Fruit fly (Drosophila melanogaster) whole organism, embryonic: ENCODE results near the gene CG12640.

Experiments used
- Antp ChIP-seq: fragments of 200-800 bp; sonication (Bioruptor generic); optimal IDR thresholded peaks from 3 replicates; lab custom pipeline; 2016; ENCODE audit warnings: missing biosample characterization, missing genetic modification characterization
- Bgb ChIP-seq: fragments of 200-800 bp; sonication (Bioruptor generic); IDR thresholded peaks from 2 replicates; pipeline ENCODE4 v1.3.6; 2022; ENCODE audit warnings: missing biosample characterization, missing genetic modification characterization; ENCODE audit not compliant: partially characterized antibody
- CG11560 ChIP-seq: fragments of 200-800 bp; sonication (Bioruptor generic); IDR thresholded peaks from 3 replicates; pipeline ENCODE4 v1.3.6; 2022; ENCODE audit warnings: missing biosample characterization, missing genetic modification characterization
- CG13287 ChIP-seq: fragments of 200-800 bp; sonication (Bioruptor generic); IDR thresholded peaks from 2 replicates; pipeline ENCODE4 v1.3.6; 2022; ENCODE audit warnings: missing biosample characterization, missing genetic modification characterization; ENCODE audit not compliant: partially characterized antibody
- CG13624 ChIP-seq: fragments of 200-800 bp; sonication (Bioruptor generic); optimal IDR thresholded peaks from 2 replicates; lab custom pipeline; 2016; ENCODE audit warnings: missing biosample characterization, missing genetic modification characterization
- CG15696 ChIP-seq: fragments of 200-800 bp; sonication (Bioruptor generic); optimal IDR thresholded peaks from 2 replicates; lab custom pipeline; 2019; ENCODE audit warnings: missing biosample characterization, mild to moderate bottlenecking, missing genetic modification characterization, moderate library complexity
- CG17186 ChIP-seq: fragments of 200-800 bp; sonication (Bioruptor generic); optimal IDR thresholded peaks from 3 replicates; lab custom pipeline; 2017; ENCODE audit warnings: missing biosample characterization, missing genetic modification reagents, missing genetic modification characterization
- CG17802 ChIP-seq: fragments of 200-800 bp; sonication (Bioruptor generic); optimal IDR thresholded peaks from 2 replicates; lab custom pipeline; 2018; ENCODE audit warnings: missing biosample characterization, mild to moderate bottlenecking, missing genetic modification characterization, moderate library complexity
- CG17829 ChIP-seq: fragments of 200-800 bp; optimal IDR thresholded peaks from 2 replicates; lab custom pipeline; 2019; ENCODE audit warnings: missing biosample characterization, mild to moderate bottlenecking, missing genetic modification characterization, moderate library complexity
- CG1832 ChIP-seq: fragments of 200-800 bp; sonication (Bioruptor generic); optimal IDR thresholded peaks from 2 replicates; lab custom pipeline; 2017; ENCODE audit warnings: missing biosample characterization, mild to moderate bottlenecking, missing genetic modification characterization, inconsistent platforms
- CG2202 ChIP-seq: fragments of 200-800 bp; sonication (Bioruptor generic); optimal IDR thresholded peaks from 2 replicates; lab custom pipeline; 2018; ENCODE audit warnings: missing biosample characterization, mild to moderate bottlenecking, missing genetic modification characterization
- CG2712 ChIP-seq: fragments of 200-800 bp; optimal IDR thresholded peaks from 3 replicates; lab custom pipeline; 2019; ENCODE audit warnings: missing biosample characterization, mild to moderate bottlenecking, missing genetic modification characterization, moderate library complexity
- CG32532 ChIP-seq: fragments of 200-800 bp; sonication (Bioruptor generic); IDR thresholded peaks from 2 replicates; pipeline ENCODE4 v1.3.6; 2022; ENCODE audit warnings: missing biosample characterization, missing genetic modification characterization
- CG34224 ChIP-seq: fragments of 200-800 bp; sonication (Bioruptor generic); IDR thresholded peaks from 3 replicates; pipeline ENCODE4 v1.3.6; 2022; ENCODE audit warnings: missing biosample characterization, missing genetic modification characterization; ENCODE audit not compliant: partially characterized antibody
- CG3847 ChIP-seq: fragments of 200-800 bp; sonication (Bioruptor generic); IDR thresholded peaks from 2 replicates; pipeline ENCODE4 v1.3.6; 2022; ENCODE audit warnings: missing biosample characterization, missing genetic modification characterization
- CG6791 ChIP-seq: fragments of 200-800 bp; sonication (Bioruptor generic); IDR thresholded peaks from 3 replicates; pipeline ENCODE4 v1.3.6; 2022; ENCODE audit warnings: missing biosample characterization, missing genetic modification characterization; ENCODE audit not compliant: partially characterized antibody
- CG7372 ChIP-seq: fragments of 200-800 bp; sonication (Bioruptor generic); IDR thresholded peaks from 2 replicates; pipeline ENCODE4 v1.3.6; 2022; ENCODE audit warnings: missing biosample characterization, missing genetic modification characterization
- CG7556 ChIP-seq: fragments of 200-800 bp; sonication (Bioruptor generic); optimal IDR thresholded peaks from 2 replicates; lab custom pipeline; 2017; ENCODE audit warnings: missing biosample characterization, mild to moderate bottlenecking, missing genetic modification characterization
- CTCF ChIP-seq: fragments of 200-800 bp; sonication (Bioruptor generic); optimal IDR thresholded peaks from 2 replicates; lab custom pipeline; 2017; ENCODE audit warnings: missing biosample characterization, mild to moderate bottlenecking, missing genetic modification characterization, moderate library complexity
- D19B ChIP-seq: fragments of 200-800 bp; sonication (Bioruptor generic); optimal IDR thresholded peaks from 2 replicates; lab custom pipeline; 2017; ENCODE audit warnings: missing biosample characterization, mild to moderate bottlenecking, missing genetic modification characterization
- Fer1 ChIP-seq: fragments of 200-800 bp; sonication (Bioruptor generic); optimal IDR thresholded peaks from 2 replicates; lab custom pipeline; 2017; ENCODE audit warnings: missing biosample characterization, mild to moderate bottlenecking, missing genetic modification characterization
- HLH4C ChIP-seq: fragments of 200-800 bp; sonication (Bioruptor generic); IDR thresholded peaks from 3 replicates; pipeline ENCODE4 v1.3.6; 2022; ENCODE audit warnings: missing biosample characterization, missing genetic modification characterization; ENCODE audit not compliant: partially characterized antibody
- Lhr ChIP-seq: fragments of 200-800 bp; sonication (Bioruptor generic); optimal IDR thresholded peaks from 3 replicates; lab custom pipeline; 2017; ENCODE audit warnings: mild to moderate bottlenecking, missing biosample characterization, missing genetic modification reagents, missing genetic modification characterization
- MBD-R2 ChIP-seq: fragments of 200-800 bp; sonication (Bioruptor generic); IDR thresholded peaks from 2 replicates; pipeline ENCODE4 v1.3.6; 2022; ENCODE audit warnings: missing biosample characterization, missing genetic modification characterization
- Max ChIP-seq: fragments of 200-800 bp; sonication (Bioruptor generic); optimal IDR thresholded peaks from 2 replicates; lab custom pipeline; 2016; ENCODE audit warnings: missing biosample characterization, mild to moderate bottlenecking, missing genetic modification characterization
- Trl ChIP-seq, 3 experiments: fragments of >200 bp in 2 of 3; fragments of 200-800 bp in 1 of 3; sonication (Bioruptor generic) in 1 of 3; optimal IDR thresholded peaks; 2 replicates in 1 of 3; 3 replicates in 2 of 3; lab custom pipeline; 2016 to 2017; ENCODE audit warnings: missing biosample characterization in 1 of 3, missing genetic modification characterization in 1 of 3
- Usf ChIP-seq: fragments of 200-800 bp; sonication (Bioruptor generic); optimal IDR thresholded peaks from 2 replicates; lab custom pipeline; 2017; ENCODE audit warnings: missing genotype, missing biosample characterization, missing genetic modification characterization
- amos ChIP-seq: fragments of 200-800 bp; sonication (Bioruptor generic); IDR thresholded peaks from 2 replicates; pipeline ENCODE4 v1.3.6; 2022; ENCODE audit warnings: missing biosample characterization, missing genetic modification characterization; ENCODE audit not compliant: partially characterized antibody
- chinmo ChIP-seq: fragments of 200-800 bp; sonication (Bioruptor generic); IDR thresholded peaks from 4 replicates; pipeline ENCODE4 v1.3.6; 2022; ENCODE audit warnings: missing biosample characterization, missing genetic modification characterization; ENCODE audit not compliant: partially characterized antibody
- ci ChIP-seq: fragments of 200-800 bp; sonication (Bioruptor generic); IDR thresholded peaks from 3 replicates; pipeline ENCODE4 v1.3.6; 2022; ENCODE audit warnings: missing biosample characterization, missing genetic modification characterization
- crc ChIP-seq: fragments of 200-800 bp; sonication (Bioruptor generic); optimal IDR thresholded peaks from 2 replicates; lab custom pipeline; 2016; ENCODE audit warnings: missing biosample characterization, missing genetic modification characterization
- en ChIP-seq: fragments of 200-800 bp; sonication (Bioruptor generic); optimal IDR thresholded peaks from 2 replicates; lab custom pipeline; 2016; ENCODE audit warnings: missing biosample characterization, missing genetic modification characterization
- her ChIP-seq: fragments of 200-800 bp; sonication (Bioruptor generic); optimal IDR thresholded peaks from 2 replicates; lab custom pipeline; 2016; ENCODE audit warnings: missing biosample characterization, missing genetic modification characterization
- mam ChIP-seq: fragments of 200-800 bp; sonication (Bioruptor generic); optimal IDR thresholded peaks from 3 replicates; lab custom pipeline; 2016; ENCODE audit warnings: missing biosample characterization, missing genetic modification characterization
- nerfin-2 ChIP-seq: fragments of 200-800 bp; sonication (Bioruptor generic); IDR thresholded peaks from 2 replicates; pipeline ENCODE4 v1.3.6; 2022; ENCODE audit warnings: missing biosample characterization, missing genetic modification characterization; ENCODE audit not compliant: partially characterized antibody
- prd ChIP-seq, 3 experiments: fragments of >200 bp in 2 of 3; fragments of 200-800 bp in 1 of 3; sonication (Bioruptor generic) in 1 of 3; optimal IDR thresholded peaks in 2 of 3; IDR thresholded peaks in 1 of 3; 2 replicates in 2 of 3; 3 replicates in 1 of 3; pipeline versions ENCODE4 v1.3.6 to Lab custom; 2017 to 2022; ENCODE audit warnings: missing biosample characterization in 1 of 3, missing genetic modification characterization in 1 of 3
- pzg ChIP-seq: fragments of 200-800 bp; sonication (Bioruptor generic); optimal IDR thresholded peaks from 3 replicates; lab custom pipeline; 2018; ENCODE audit warnings: missing biosample characterization, mild to moderate bottlenecking, missing genetic modification characterization, moderate library complexity
- ranshi ChIP-seq: fragments of 200-800 bp; sonication (Bioruptor generic); IDR thresholded peaks from 2 replicates; pipeline ENCODE4 v1.3.6; 2022; ENCODE audit warnings: missing biosample characterization, missing genetic modification characterization
- sens ChIP-seq: fragments of 200-800 bp; sonication (Bioruptor generic); peaks from one replicate; lab custom pipeline; 2016; ENCODE audit warnings: missing biosample characterization, missing genetic modification characterization
- sisA ChIP-seq: fragments of 200-800 bp; sonication (Bioruptor generic); IDR thresholded peaks from 2 replicates; pipeline ENCODE4 v1.3.6; 2022; ENCODE audit warnings: missing biosample characterization, missing genetic modification characterization
- sob ChIP-seq: fragments of 200-800 bp; sonication (Bioruptor generic); IDR thresholded peaks from 2 replicates; pipeline ENCODE4 v1.3.6; 2022; ENCODE audit warnings: missing biosample characterization, missing genetic modification characterization
- tna ChIP-seq: fragments of 200-800 bp; sonication (Bioruptor generic); IDR thresholded peaks from 2 replicates; pipeline ENCODE4 v1.3.6; 2022; ENCODE audit warnings: missing biosample characterization, missing genetic modification characterization; ENCODE audit not compliant: partially characterized antibody
- trh ChIP-seq: fragments of 200-800 bp; sonication (Bioruptor generic); optimal IDR thresholded peaks from 2 replicates; lab custom pipeline; 2016; ENCODE audit warnings: missing biosample characterization, missing genetic modification characterization
- unc-4 ChIP-seq: fragments of 200-800 bp; sonication (Bioruptor generic); IDR thresholded peaks from 2 replicates; pipeline ENCODE4 v1.3.6; 2022; ENCODE audit warnings: missing biosample characterization, missing genetic modification characterization; ENCODE audit not compliant: partially characterized antibody
- zen ChIP-seq: fragments of 200-800 bp; sonication (Bioruptor generic); optimal IDR thresholded peaks from 3 replicates; lab custom pipeline; 2018; ENCODE audit warnings: missing biosample characterization, mild to moderate bottlenecking, missing genetic modification characterization, moderate library complexity
- zen2 ChIP-seq: fragments of 200-800 bp; sonication (Bioruptor generic); IDR thresholded peaks from 3 replicates; pipeline ENCODE4 v1.3.6; 2022; ENCODE audit warnings: missing biosample characterization, missing genetic modification characterization; ENCODE audit not compliant: partially characterized antibody
- zfh2 ChIP-seq: fragments of 200-800 bp; sonication (Bioruptor generic); optimal IDR thresholded peaks from 2 replicates; lab custom pipeline; 2016; ENCODE audit warnings: missing biosample characterization, missing genetic modification characterization

CG12640 gene

dm6 chrX:10463056-10463710 is 30.6 kb upstream of the CG12640 start (continued):
- TF ChIP-seq crc (no peak), Usf (no peak), HLH4C (GFP tag; lab: Robert Waterston, UW) (peak; percentile 69), nerfin-2 (GFP tag; lab: Robert Waterston, UW) (peak; percentile 55; the same call in 1 of the 2 replicates), ranshi (GFP tag; lab: Robert Waterston, UW) (no peak), CG34224 (peak; percentile 33; the same call in 1 of the 3 replicates), chinmo (GFP tag; lab: Robert Waterston, UW) (peak; percentile 77; the same call in 2 of the 4 replicates), mam (GFP tag; lab: Kevin White, UChicago) (peak; percentile 13), CG17802 (tag; lab: Kevin White, UChicago) (no peak), sisA (no peak), zen2 (GFP tag; lab: Robert Waterston, UW) (0 out of 3 replicates have a peak, but pooled peaks have one; percentile 19), sens (GFP tag; lab: Kevin White, UChicago) (peak; percentile 79), CG7372 (GFP tag; lab: Robert Waterston, UW) (no peak), CG32532 (GFP tag; lab: Robert Waterston, UW) (0 out of 2 replicates have a peak, but pooled peaks have one; percentile 44), prd (optimal IDR thresholded peaks at IDR 0.05; lab: Kevin White, UChicago) (no peak), prd (GFP tag; IDR thresholded peaks at IDR 0.05; lab: Robert Waterston, UW) (no peak), MBD-R2 (GFP tag; lab: Robert Waterston, UW) (peak; percentile 49), CG1832 (GFP tag; lab: Kevin White, UChicago) (peak; percentile 51), CG7556 (GFP tag; lab: Kevin White, UChicago) (no peak), CG13624 (peak; percentile 11), trh (GFP tag; lab: Kevin White, UChicago) (no peak), Trl (optimal IDR thresholded peaks at IDR 0.05; lab: Kevin White, UChicago) (no peak), Trl (GFP tag; optimal IDR thresholded peaks at IDR 0.05; lab: Kevin White, UChicago) (peak; percentile 23), CG2712 (tag; lab: Kevin White, UChicago) (peak; percentile 39), en (GFP tag; lab: Kevin White, UChicago) (peak; percentile 52), CG6791 (GFP tag; lab: Robert Waterston, UW) (peak; percentile 63; the same call in 2 of the 3 replicates), D19B (no peak), zen (tag; lab: Kevin White, UChicago) (peak; percentile 32), Bgb (GFP tag; lab: Robert Waterston, UW) (peak; percentile 68; the same call in 1 of the 2 replicates), CG3847 (GFP tag; lab: Robert Waterston, UW) (peak; percentile 53), CG15696 (no peak), Lhr (GFP tag; lab: Kevin White, UChicago) (peak; percentile 28), CG17186 (GFP tag; lab: Kevin White, UChicago) (peak; percentile 61), Max (GFP tag; lab: Kevin White, UChicago) (no peak), CTCF (GFP tag; lab: Kevin White, UChicago) (peak; percentile 24), CG13287 (GFP tag; lab: Robert Waterston, UW) (peak; percentile 52), unc-4 (GFP tag; lab: Robert Waterston, UW) (peak; percentile 39; the same call in 1 of the 2 replicates), her (GFP tag; lab: Kevin White, UChicago) (peak; percentile 44), Antp (peak; percentile 36), amos (GFP tag; lab: Robert Waterston, UW) (peak; percentile 59), ci (GFP tag; lab: Robert Waterston, UW) (peak; percentile 56; the same call in 1 of the 3 replicates), Fer1 (GFP tag; lab: Kevin White, UChicago) (peak; percentile 32), CG17829 (tag; lab: Kevin White, UChicago) (peak; percentile 14), CG2202 (tag; lab: Kevin White, UChicago) (no peak), sob (0 out of 2 replicates have a peak, but pooled peaks have one; percentile 21), CG11560 (tag; lab: Robert Waterston, UW) (peak; percentile 14; the same call in 1 of the 3 replicates), zfh2 (peak; percentile 25), pzg (peak; percentile 82), tna (GFP tag; lab: Robert Waterston, UW) (peak; percentile 67)
